Worm (Caenorhabditis elegans) whole organism, L1 larva: Measurements from ENCODE around the gene hpx-2.

Experiments used
- F16B12.6 ChIP-seq: fragments of 150-350 bp; optimal IDR thresholded peaks from 2 replicates; lab custom pipeline; 2014; ENCODE audit warnings: missing biosample characterization, missing genetic modification characterization
- Y116A8C.19 ChIP-seq: sonication (generic microtip); optimal IDR thresholded peaks from 2 replicates; lab custom pipeline; 2016; ENCODE audit warnings: missing compliant biosample characterization, missing genetic modification characterization, borderline replicate concordance
- alr-1 ChIP-seq: fragments of 200-800 bp; sonication (Bioruptor generic); optimal IDR thresholded peaks from 2 replicates; lab custom pipeline; 2018; ENCODE audit warnings: borderline replicate concordance, mild to moderate bottlenecking, missing genetic modification characterization, missing compliant biosample characterization
- aly-2 ChIP-seq: fragments of 150-350 bp; optimal IDR thresholded peaks from 2 replicates; lab custom pipeline; 2014; ENCODE audit warnings: missing biosample characterization, missing genetic modification characterization
- ama-1 ChIP-seq: fragments of 150-350 bp; optimal IDR thresholded peaks from 2 replicates; lab custom pipeline; 2014
- ceh-82 ChIP-seq, 3 experiments: fragments of 150-350 bp in 1 of 3; sonication (generic microtip) in 2 of 3; optimal IDR thresholded peaks; 2 replicates each; lab custom pipeline; 2014 to 2017; ENCODE audit warnings: missing biosample characterization in 3 of 3, missing genetic modification characterization in 3 of 3
- ceh-90 ChIP-seq: sonication (generic microtip); optimal IDR thresholded peaks from 2 replicates; lab custom pipeline; 2016; ENCODE audit warnings: missing genetic modification characterization, missing compliant biosample characterization
- dpl-1 ChIP-seq, 3 experiments: fragments of 150-350 bp in 2 of 3; sonication (generic microtip) in 1 of 3; optimal IDR thresholded peaks; 2 replicates each; lab custom pipeline; 2014 to 2017; ENCODE audit warnings: missing biosample characterization in 3 of 3, missing genetic modification characterization in 3 of 3, missing genetic modification reagents in 3 of 3
- efl-3 ChIP-seq: fragments of 200-800 bp; sonication (Bioruptor generic); optimal IDR thresholded peaks from 2 replicates; lab custom pipeline; 2018; ENCODE audit warnings: mild to moderate bottlenecking, missing genetic modification characterization, missing compliant biosample characterization
- egl-27 ChIP-seq, 2 experiments: fragments of 150-350 bp in 1 of 2; sonication (generic microtip); optimal IDR thresholded peaks; 3 replicates each; lab custom pipeline; 2017 to 2018; ENCODE audit warnings: missing biosample characterization in 2 of 2, missing genetic modification characterization in 2 of 2, missing genetic modification reagents in 2 of 2
- elt-2 ChIP-seq: sonication (generic microtip); optimal IDR thresholded peaks from 2 replicates; lab custom pipeline; 2016; ENCODE audit warnings: missing genetic modification characterization, mild to moderate bottlenecking, inconsistent platforms, missing compliant biosample characterization, missing genetic modification reagents
- elt-3 ChIP-seq, 6 experiments: fragments of 150-350 bp in 1 of 6; sonication (generic microtip); optimal IDR thresholded peaks; 2 replicates each; lab custom pipeline; 2017 to 2018; ENCODE audit warnings: missing biosample characterization in 6 of 6, missing genetic modification characterization in 6 of 6, inconsistent platforms in 1 of 6
- ets-5 ChIP-seq: fragments of 200-800 bp; sonication (Bioruptor generic); IDR thresholded peaks from 2 replicates; pipeline ENCODE4 v1.3.6; 2022; ENCODE audit warnings: missing genetic modification characterization, missing compliant biosample characterization
- fkh-4 ChIP-seq: sonication (generic microtip); optimal IDR thresholded peaks from 2 replicates; lab custom pipeline; 2016; ENCODE audit warnings: missing compliant biosample characterization, missing genetic modification characterization, borderline replicate concordance
- fkh-8 ChIP-seq: sonication (generic microtip); optimal IDR thresholded peaks from 2 replicates; lab custom pipeline; 2016; ENCODE audit warnings: mild to moderate bottlenecking, missing genetic modification characterization, missing compliant biosample characterization
- fos-1 ChIP-seq: fragments of 150-350 bp; optimal IDR thresholded peaks from 2 replicates; lab custom pipeline; 2014; ENCODE audit warnings: missing biosample characterization, missing genetic modification characterization
- grh-1 ChIP-seq: fragments of 200-800 bp; sonication (Bioruptor generic); IDR thresholded peaks from 2 replicates; pipeline ENCODE4 v1.3.6; 2022; ENCODE audit warnings: missing genetic modification reagents, missing genetic modification characterization, missing compliant biosample characterization
- hlh-4 ChIP-seq: sonication (generic microtip); optimal IDR thresholded peaks from 2 replicates; lab custom pipeline; 2016; ENCODE audit warnings: mild to moderate bottlenecking, missing genetic modification characterization, missing compliant biosample characterization
- irx-1 ChIP-seq: sonication (generic microtip); optimal IDR thresholded peaks from 2 replicates; lab custom pipeline; 2016; ENCODE audit warnings: missing genetic modification characterization, missing compliant biosample characterization
- lin-39 ChIP-seq: fragments of 150-350 bp; optimal IDR thresholded peaks from 2 replicates; lab custom pipeline; 2014; ENCODE audit warnings: missing biosample characterization, missing genetic modification reagents, missing genetic modification characterization
- lsy-2 ChIP-seq, 2 experiments: fragments of 150-350 bp; optimal IDR thresholded peaks; 2 replicates each; lab custom pipeline; 2014; ENCODE audit warnings: missing biosample characterization in 2 of 2, missing genetic modification characterization in 2 of 2
- mab-9 ChIP-seq: fragments of 200-800 bp; sonication (Bioruptor generic); IDR thresholded peaks from 2 replicates; pipeline ENCODE4 v1.3.6; 2022; ENCODE audit warnings: missing genetic modification reagents, missing genetic modification characterization, missing compliant biosample characterization
- mdl-1 ChIP-seq, 2 experiments: fragments of 150-350 bp; optimal IDR thresholded peaks; 2 replicates each; lab custom pipeline; 2014 to 2017; ENCODE audit warnings: missing biosample characterization in 2 of 2, missing genetic modification characterization in 2 of 2, inconsistent platforms in 1 of 2
- mep-1 ChIP-seq: fragments of 150-350 bp; optimal IDR thresholded peaks from 2 replicates; lab custom pipeline; 2014; ENCODE audit warnings: missing biosample characterization, missing genetic modification characterization
- nhr-11 ChIP-seq: fragments of 150-350 bp; optimal IDR thresholded peaks from 2 replicates; lab custom pipeline; 2014; ENCODE audit warnings: missing biosample characterization, missing genetic modification characterization
- nhr-19 ChIP-seq: fragments of 200-800 bp; sonication (Bioruptor generic); conservative IDR thresholded peaks from 2 replicates; pipeline ENCODE4 v1.3.6; 2022; ENCODE audit warnings: missing genetic modification characterization, missing compliant biosample characterization
- nhr-20 ChIP-seq: sonication (generic microtip); optimal IDR thresholded peaks from 2 replicates; lab custom pipeline; 2016; ENCODE audit warnings: mild to moderate bottlenecking, missing genetic modification characterization, missing compliant biosample characterization
- nhr-237 ChIP-seq: fragments of 150-350 bp; optimal IDR thresholded peaks from 2 replicates; lab custom pipeline; 2014; ENCODE audit warnings: missing biosample characterization, missing genetic modification characterization
- nhr-28 ChIP-seq: fragments of 150-350 bp; optimal IDR thresholded peaks from 2 replicates; lab custom pipeline; 2014; ENCODE audit warnings: missing biosample characterization, missing genetic modification characterization
- nhr-71 ChIP-seq: sonication (generic microtip); optimal IDR thresholded peaks from 2 replicates; lab custom pipeline; 2016; ENCODE audit warnings: mild to moderate bottlenecking, missing genetic modification characterization, moderate library complexity, missing compliant biosample characterization
- nhr-77 ChIP-seq: fragments of 150-350 bp; optimal IDR thresholded peaks from 2 replicates; lab custom pipeline; 2014; ENCODE audit warnings: missing biosample characterization, missing genetic modification characterization
- nhr-84 ChIP-seq: sonication (generic microtip); optimal IDR thresholded peaks from 2 replicates; lab custom pipeline; 2017; ENCODE audit warnings: missing biosample characterization, missing genetic modification characterization
- nhr-85 ChIP-seq: sonication (generic microtip); peaks from one replicate; lab custom pipeline; 2016; ENCODE audit warnings: missing genetic modification characterization, inconsistent platforms, missing compliant biosample characterization
- pag-3 ChIP-seq: sonication (generic microtip); optimal IDR thresholded peaks from 2 replicates; lab custom pipeline; 2017; ENCODE audit warnings: missing genetic modification characterization, mild to moderate bottlenecking, missing compliant biosample characterization, antibody characterized with exemption, borderline replicate concordance; ENCODE audit not compliant: insufficient read depth
- pqm-1 ChIP-seq: sonication (generic microtip); optimal IDR thresholded peaks from 3 replicates; lab custom pipeline; 2017; ENCODE audit warnings: missing biosample characterization, missing genetic modification characterization
- snpc-4 ChIP-seq: fragments of 150-350 bp; optimal IDR thresholded peaks from 2 replicates; lab custom pipeline; 2014; ENCODE audit warnings: missing biosample characterization, missing genetic modification characterization
- snu-23 ChIP-seq: sonication (generic microtip); optimal IDR thresholded peaks from 2 replicates; lab custom pipeline; 2016; ENCODE audit warnings: missing genetic modification characterization, missing compliant biosample characterization
- sox-4 ChIP-seq: sonication (generic microtip); optimal IDR thresholded peaks from 2 replicates; lab custom pipeline; 2016; ENCODE audit warnings: missing genetic modification characterization, missing compliant biosample characterization
- tbx-2 ChIP-seq: sonication (generic microtip); optimal IDR thresholded peaks from 2 replicates; lab custom pipeline; 2016; ENCODE audit warnings: missing genetic modification characterization, missing compliant biosample characterization
- unc-130 ChIP-seq: fragments of 150-350 bp; optimal IDR thresholded peaks from 2 replicates; lab custom pipeline; 2017; ENCODE audit warnings: missing biosample characterization, missing genetic modification characterization, inconsistent platforms
- unc-30 ChIP-seq: sonication (generic microtip); optimal IDR thresholded peaks from 2 replicates; lab custom pipeline; 2017; ENCODE audit warnings: missing biosample characterization, missing genetic modification characterization
- unc-62 ChIP-seq: fragments of 150-350 bp; optimal IDR thresholded peaks from 2 replicates; lab custom pipeline; 2014; ENCODE audit warnings: missing biosample characterization, missing genetic modification reagents, missing genetic modification characterization
- vab-15 ChIP-seq: sonication (generic microtip); optimal IDR thresholded peaks from 2 replicates; lab custom pipeline; 2017; ENCODE audit warnings: missing genotype, mild to moderate bottlenecking, missing genetic modification characterization, missing compliant biosample characterization
- xbp-1 ChIP-seq: sonication (generic microtip); optimal IDR thresholded peaks from 2 replicates; lab custom pipeline; 2016; ENCODE audit warnings: missing genetic modification characterization, missing compliant biosample characterization
- zag-1 ChIP-seq: fragments of 150-350 bp; optimal IDR thresholded peaks from 2 replicates; lab custom pipeline; 2014; ENCODE audit warnings: missing biosample characterization, missing genetic modification characterization
- ztf-11 ChIP-seq, 2 experiments: sonication (generic microtip); optimal IDR thresholded peaks; 2 replicates each; lab custom pipeline; 2016 to 2017; ENCODE audit warnings: missing genetic modification characterization in 2 of 2, missing biosample characterization in 1 of 2, missing compliant biosample characterization in 1 of 2
- ztf-4 ChIP-seq: fragments of 150-350 bp; optimal IDR thresholded peaks from 2 replicates; lab custom pipeline; 2014; ENCODE audit warnings: missing biosample characterization, missing genetic modification characterization

Gene hpx-2

DNA sequence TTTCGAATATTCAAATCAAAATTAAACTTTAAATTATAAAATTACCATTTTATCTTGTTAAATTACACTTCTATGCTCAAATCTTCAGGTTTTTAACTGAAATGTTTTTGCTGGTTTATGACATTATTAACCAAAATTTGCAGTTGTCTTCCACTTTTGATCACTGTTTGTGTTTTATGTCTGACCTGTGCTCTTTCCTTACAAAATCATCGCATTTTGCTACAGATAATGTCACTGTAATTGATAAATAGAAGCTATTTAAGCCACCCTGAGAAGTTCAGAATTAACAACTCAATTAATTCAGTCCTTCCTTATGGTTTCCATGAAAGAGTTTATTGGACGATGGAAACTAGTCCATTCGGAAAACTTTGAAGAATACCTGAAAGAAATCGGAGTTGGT lies 40.2 kb downstream of the hpx-2 start, which contains the start of gene lbp-8:
lbp-8 (plus strand) TSS at position 301 of the 400 bp plus-strand sequence.
- TF ChIP-seq xbp-1 (tag; lab: Kevin White, UChicago): no peak
- TF ChIP-seq, all 84 proteins: peak for 0

DNA sequence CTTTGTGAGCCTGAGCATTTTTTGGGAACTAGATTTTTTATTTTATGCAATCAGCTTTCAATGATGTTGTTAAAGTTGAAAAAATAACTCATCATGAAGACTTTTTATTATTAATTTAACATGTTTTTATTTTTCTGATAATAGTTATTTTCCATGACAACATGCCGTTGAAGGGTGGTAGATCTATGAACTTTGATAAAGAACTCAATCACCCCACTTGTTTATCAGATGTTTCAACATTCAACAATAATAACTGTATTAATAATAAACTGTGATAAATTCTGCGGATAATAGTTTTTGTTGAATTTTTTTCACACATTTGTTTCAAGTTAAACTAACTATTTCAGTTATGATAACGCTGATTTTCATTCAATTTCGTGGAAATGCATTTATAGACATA lies 41.2 kb downstream of the hpx-2 start:
- TF ChIP-seq tbx-2 (tag; lab: Kevin White, UChicago) (no peak), nhr-28 (tag; lab: Kevin White, UChicago) (no peak), nhr-20 (tag; lab: Kevin White, UChicago) (peak; percentile 33), nhr-71 (peak; percentile 40), elt-2 (tag; lab: Kevin White, UChicago) (peak; percentile 59), nhr-19 (GFP tag; lab: Robert Waterston, UW) (0 out of 2 replicates have a peak, but pooled peaks have one; percentile 13), unc-62 (GFP tag; lab: Kevin White, UChicago) (no peak), mep-1 (no peak), nhr-85 (peak; percentile 63), nhr-84 (no peak), ceh-90 (tag; lab: Kevin White, UChicago) (no peak)

DNA sequence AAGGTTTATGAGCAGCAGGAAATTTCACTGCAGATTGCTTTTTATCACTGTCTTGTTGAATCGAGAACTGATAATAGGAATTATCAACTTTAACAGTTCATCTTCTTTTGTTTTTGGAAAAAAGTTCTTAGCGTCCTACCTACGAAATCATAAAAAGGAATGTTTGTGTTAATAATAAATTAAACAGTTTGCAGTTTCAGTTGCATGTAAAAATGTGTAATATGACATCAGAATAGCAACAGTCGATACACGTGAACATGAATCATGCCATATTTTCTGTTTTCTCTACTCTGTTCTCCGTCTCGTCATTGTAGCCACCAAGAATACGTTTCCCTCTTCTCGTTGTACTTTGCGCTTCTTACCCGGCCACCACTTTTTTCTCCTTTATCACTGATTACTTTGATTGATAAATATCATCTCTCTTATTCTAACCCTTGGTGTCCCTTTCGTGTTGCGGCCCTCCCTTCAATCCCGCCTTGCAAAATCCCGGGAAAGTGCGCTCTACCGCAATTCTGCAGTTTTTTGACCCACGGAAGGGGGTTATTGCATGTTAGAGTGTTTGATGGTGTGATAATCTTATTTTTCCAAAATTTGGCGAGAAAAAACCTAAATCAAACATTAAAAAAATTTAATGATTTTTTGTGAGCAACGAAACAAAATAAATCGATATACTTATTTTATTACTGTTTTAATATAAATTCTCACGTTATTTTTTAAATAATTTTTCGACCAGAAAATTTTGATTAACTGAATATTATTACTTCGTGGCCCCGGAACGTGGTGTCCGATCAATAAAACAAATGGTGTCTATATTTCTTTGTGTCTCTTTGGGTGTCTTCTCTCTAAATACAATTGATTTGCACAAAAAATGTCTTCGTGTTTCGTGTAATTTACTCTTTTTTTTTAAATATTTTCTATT lies 42.4 kb downstream of the hpx-2 start, which contains the start of gene sptl-3:
sptl-3 (plus strand) TSS at position 869 of the 919 bp plus-strand sequence.
- TF ChIP-seq nhr-84: no peak
- TF ChIP-seq pag-3 (tag; lab: Kevin White, UChicago): no peak
- TF ChIP-seq grh-1 (GFP tag; lab: Robert Waterston, UW): no peak
- TF ChIP-seq ama-1 (lab: Kevin White, UChicago): no peak
- no peak for TF ChIP-seq zag-1 (tag; lab: Kevin White, UChicago)
- TF ChIP-seq ets-5: no peak
- no peak for TF ChIP-seq pqm-1 (tag; lab: Kevin White, UChicago)
- peak in 2 of 6 experiments; percentile 49 to 81 for TF ChIP-seq elt-3 (tag; optimal IDR thresholded peaks at IDR 0.05; lab: Kevin White, UChicago)
- TF ChIP-seq irx-1 (tag; lab: Kevin White, UChicago): no peak
- no peak for TF ChIP-seq hlh-4
- TF ChIP-seq unc-130 (tag; lab: Kevin White, UChicago): no peak
- TF ChIP-seq mdl-1 (tag; optimal IDR thresholded peaks at IDR 0.05; lab: Kevin White, UChicago): peak in 1 of 2 experiments; percentile 61
- TF ChIP-seq nhr-77 (tag; lab: Kevin White, UChicago): no peak
- no peak for TF ChIP-seq alr-1 (tag; lab: Kevin White, UChicago)
- TF ChIP-seq unc-30 (tag; lab: Kevin White, UChicago): no peak
- TF ChIP-seq ztf-4 (tag; lab: Kevin White, UChicago): no peak
- no peak for TF ChIP-seq sox-4 (tag; lab: Kevin White, UChicago)
- no peak for TF ChIP-seq fkh-4 (tag; lab: Kevin White, UChicago)
- no peak for TF ChIP-seq snpc-4 (tag; lab: Kevin White, UChicago)
- TF ChIP-seq aly-2 (tag; lab: Kevin White, UChicago): no peak
- TF ChIP-seq F16B12.6: no peak
- TF ChIP-seq ceh-82 (tag; optimal IDR thresholded peaks at IDR 0.05; lab: Kevin White, UChicago): no peak
- TF ChIP-seq xbp-1 (tag; lab: Kevin White, UChicago): no peak
- TF ChIP-seq egl-27 (tag; optimal IDR thresholded peaks at IDR 0.05; lab: Kevin White, UChicago): no peak
- no peak for TF ChIP-seq mab-9 (GFP tag; lab: Robert Waterston, UW)
- no peak for TF ChIP-seq lin-39 (tag; lab: Kevin White, UChicago)
- no peak for TF ChIP-seq nhr-11 (tag; lab: Kevin White, UChicago)
- TF ChIP-seq snu-23 (GFP tag; lab: Kevin White, UChicago): peak; percentile 65
- peak; percentile 53 for TF ChIP-seq nhr-19 (GFP tag; lab: Robert Waterston, UW)
- no peak for TF ChIP-seq efl-3 (GFP tag; lab: Kevin White, UChicago)
- no peak for TF ChIP-seq Y116A8C.19 (tag; lab: Kevin White, UChicago)
- TF ChIP-seq fkh-8 (tag; lab: Kevin White, UChicago): no peak
- peak in 1 of 2 experiments; percentile 42 for TF ChIP-seq lsy-2 (tag; optimal IDR thresholded peaks at IDR 0.05; lab: Kevin White, UChicago)
- no peak for TF ChIP-seq vab-15 (tag; lab: Kevin White, UChicago)
- TF ChIP-seq nhr-237 (tag; lab: Kevin White, UChicago): no peak
- peak in 2 of 3 experiments; percentile 22 to 55 for TF ChIP-seq dpl-1 (GFP tag; optimal IDR thresholded peaks at IDR 0.05; lab: Kevin White, UChicago)
- TF ChIP-seq ztf-11 (tag; optimal IDR thresholded peaks at IDR 0.05; lab: Kevin White, UChicago): no peak
- TF ChIP-seq fos-1 (tag; lab: Kevin White, UChicago): no peak
